Worm (Caenorhabditis elegans) whole organism, midembryonic: ENCODE data around the gene srh-212.

ENCODE experiments used
- cog-1 ChIP-seq: sonication (generic microtip); optimal IDR thresholded peaks from 2 replicates; lab custom pipeline; 2016; ENCODE audit warnings: missing genetic modification characterization, missing compliant biosample characterization
- flt-1 ChIP-seq: fragments of 200-800 bp; sonication (Bioruptor generic); IDR thresholded peaks from 2 replicates; pipeline ENCODE4 v1.3.6; 2022; ENCODE audit warnings: missing genetic modification characterization, missing compliant biosample characterization
- klf-2 ChIP-seq: fragments of 200-800 bp; sonication (Bioruptor generic); conservative IDR thresholded peaks from 2 replicates; pipeline ENCODE4 v1.3.6; 2022; ENCODE audit warnings: missing genetic modification reagents, missing genetic modification characterization, missing compliant biosample characterization
- ztf-29 ChIP-seq: fragments of 200-800 bp; sonication (Bioruptor generic); IDR thresholded peaks from 2 replicates; pipeline ENCODE4 v1.3.6; 2022; ENCODE audit warnings: missing genetic modification reagents, missing genetic modification characterization, missing compliant biosample characterization

- TF ChIP-seq klf-2 (no peak), cog-1 (tag; lab: Kevin White, UChicago) (no peak), ztf-29 (GFP tag; lab: Robert Waterston, UW) (no peak), flt-1 (GFP tag; lab: Robert Waterston, UW) (no peak)
Observed at ce11 chrV:3632249-3633030, 35.5 kb upstream of the srh-212 start.
